Fruit fly (Drosophila melanogaster) whole organism, embryonic: ENCODE measurements around the gene CG31141.

Source experiments
- Aef1 ChIP-seq: fragments of 200-800 bp; sonication (Bioruptor generic); IDR thresholded peaks from 3 replicates; pipeline ENCODE4 v1.3.6; 2022; ENCODE audit warnings: missing biosample characterization, missing genetic modification characterization
- CG10147 ChIP-seq: fragments of 200-800 bp; sonication (Bioruptor generic); optimal IDR thresholded peaks from 2 replicates; lab custom pipeline; 2019; ENCODE audit warnings: missing biosample characterization, mild to moderate bottlenecking, missing genetic modification characterization, moderate library complexity
- CG11696 ChIP-seq: fragments of 200-800 bp; sonication (Bioruptor generic); IDR thresholded peaks from 2 replicates; pipeline ENCODE4 v1.3.6; 2022; ENCODE audit warnings: missing biosample characterization, missing genetic modification characterization
- CG12942 ChIP-seq: fragments of 200-800 bp; sonication (Bioruptor generic); optimal IDR thresholded peaks from 3 replicates; lab custom pipeline; 2016; ENCODE audit warnings: missing biosample characterization, missing genetic modification characterization
- CG13424 ChIP-seq: fragments of 200-800 bp; sonication (Bioruptor generic); optimal IDR thresholded peaks from 2 replicates; lab custom pipeline; 2019; ENCODE audit warnings: missing biosample characterization, mild to moderate bottlenecking, missing genetic modification characterization, moderate library complexity
- CG14050 ChIP-seq: fragments of 200-800 bp; sonication (Bioruptor generic); IDR thresholded peaks from 3 replicates; pipeline ENCODE4 v1.3.6; 2022; ENCODE audit warnings: missing biosample characterization, missing genetic modification characterization
- CG14710 ChIP-seq: fragments of 200-800 bp; sonication (Bioruptor generic); optimal IDR thresholded peaks from 3 replicates; lab custom pipeline; 2019; ENCODE audit warnings: missing biosample characterization, mild to moderate bottlenecking, missing genetic modification characterization, moderate library complexity
- CG14965 ChIP-seq: fragments of 200-800 bp; sonication (Bioruptor generic); optimal IDR thresholded peaks from 2 replicates; lab custom pipeline; 2016; ENCODE audit warnings: missing biosample characterization, missing genetic modification characterization, borderline replicate concordance
- CG1603 ChIP-seq: fragments of 200-800 bp; sonication (Bioruptor generic); optimal IDR thresholded peaks from 2 replicates; lab custom pipeline; 2019; ENCODE audit warnings: missing biosample characterization, mild to moderate bottlenecking, missing genetic modification characterization, moderate library complexity
- CG17802 ChIP-seq: fragments of 200-800 bp; sonication (Bioruptor generic); optimal IDR thresholded peaks from 2 replicates; lab custom pipeline; 2018; ENCODE audit warnings: missing biosample characterization, mild to moderate bottlenecking, missing genetic modification characterization, moderate library complexity
- CG18476 ChIP-seq: fragments of 200-800 bp; sonication (Bioruptor generic); optimal IDR thresholded peaks from 2 replicates; lab custom pipeline; 2016; ENCODE audit warnings: missing biosample characterization, mild to moderate bottlenecking, missing genetic modification characterization
- CG2678 ChIP-seq: fragments of 200-800 bp; sonication (Bioruptor generic); optimal IDR thresholded peaks from 3 replicates; lab custom pipeline; 2019; ENCODE audit warnings: missing biosample characterization, mild to moderate bottlenecking, missing genetic modification characterization, moderate library complexity
- CG3065 ChIP-seq: fragments of 200-800 bp; sonication (Bioruptor generic); optimal IDR thresholded peaks from 2 replicates; lab custom pipeline; 2016; ENCODE audit warnings: missing biosample characterization, missing genetic modification characterization
- CG33557 ChIP-seq: fragments of 200-800 bp; sonication (Bioruptor generic); optimal IDR thresholded peaks from 2 replicates; lab custom pipeline; 2019; ENCODE audit warnings: missing biosample characterization, mild to moderate bottlenecking, missing genetic modification characterization, moderate library complexity
- CG3407 ChIP-seq: fragments of 200-800 bp; sonication (Bioruptor generic); optimal IDR thresholded peaks from 2 replicates; lab custom pipeline; 2018; ENCODE audit warnings: missing biosample characterization, mild to moderate bottlenecking, missing genetic modification characterization
- CG6175 ChIP-seq: fragments of 200-800 bp; sonication (Bioruptor generic); IDR thresholded peaks from 3 replicates; pipeline ENCODE4 v1.3.6; 2022; ENCODE audit warnings: missing biosample characterization, missing genetic modification characterization
- CG6654 ChIP-seq: fragments of 200-800 bp; sonication (Bioruptor generic); optimal IDR thresholded peaks from 2 replicates; lab custom pipeline; 2017; ENCODE audit warnings: missing biosample characterization, mild to moderate bottlenecking, missing genetic modification characterization
- CG8388 ChIP-seq: fragments of 200-800 bp; sonication (Bioruptor generic); optimal IDR thresholded peaks from 2 replicates; lab custom pipeline; 2019; ENCODE audit warnings: missing biosample characterization, mild to moderate bottlenecking, missing genetic modification characterization, moderate library complexity
- Dbx ChIP-seq: fragments of 200-800 bp; sonication (Bioruptor generic); IDR thresholded peaks from 3 replicates; pipeline ENCODE4 v1.3.6; 2022; ENCODE audit warnings: missing biosample characterization, missing genetic modification characterization
- Dip3 ChIP-seq: fragments of 200-800 bp; sonication (Bioruptor generic); optimal IDR thresholded peaks from 3 replicates; lab custom pipeline; 2016; ENCODE audit warnings: missing biosample characterization, missing genetic modification characterization
- Drgx ChIP-seq: fragments of 200-800 bp; sonication (Bioruptor generic); IDR thresholded peaks from 2 replicates; pipeline ENCODE4 v1.3.6; 2022; ENCODE audit warnings: missing biosample characterization, missing genetic modification characterization
- ERR ChIP-seq: fragments of 200-800 bp; sonication (Bioruptor generic); optimal IDR thresholded peaks from 2 replicates; lab custom pipeline; 2016; ENCODE audit warnings: missing biosample characterization, missing genetic modification characterization
- Gsc ChIP-seq: fragments of 200-800 bp; sonication (Bioruptor generic); IDR thresholded peaks from 2 replicates; pipeline ENCODE4 v1.3.6; 2022; ENCODE audit warnings: missing biosample characterization, missing genetic modification characterization
- HHEX ChIP-seq: fragments of 200-800 bp; sonication (Bioruptor generic); optimal IDR thresholded peaks from 3 replicates; lab custom pipeline; 2017; ENCODE audit warnings: missing biosample characterization, mild to moderate bottlenecking, missing genetic modification characterization, missing genetic modification reagents
- HLH54F ChIP-seq: fragments of 200-800 bp; sonication (Bioruptor generic); optimal IDR thresholded peaks from 3 replicates; lab custom pipeline; 2016; ENCODE audit warnings: missing biosample characterization, missing genetic modification characterization
- Hmx ChIP-seq: fragments of 200-800 bp; sonication (Bioruptor generic); optimal IDR thresholded peaks from 2 replicates; lab custom pipeline; 2016; ENCODE audit warnings: missing biosample characterization, missing genetic modification characterization
- Kr ChIP-seq: fragments of 200-800 bp; sonication (Bioruptor generic); optimal IDR thresholded peaks from 2 replicates; lab custom pipeline; 2017; ENCODE audit warnings: missing biosample characterization, mild to moderate bottlenecking, missing genetic modification characterization
- Nf-YB ChIP-seq: fragments of 200-800 bp; sonication (Bioruptor generic); optimal IDR thresholded peaks from 3 replicates; lab custom pipeline; 2019; ENCODE audit warnings: missing biosample characterization, mild to moderate bottlenecking, missing genetic modification characterization, moderate library complexity
- Sox102F ChIP-seq: fragments of 200-800 bp; sonication (Bioruptor generic); optimal IDR thresholded peaks from 2 replicates; lab custom pipeline; 2018; ENCODE audit warnings: missing biosample characterization, mild to moderate bottlenecking, missing genetic modification characterization, moderate library complexity
- Tbp ChIP-seq: fragments of >200 bp; optimal IDR thresholded peaks from 2 replicates; lab custom pipeline; 2018; ENCODE audit warnings: missing biosample characterization, missing genetic modification characterization
- Trl ChIP-seq, 3 experiments: fragments of >200 bp in 2 of 3; fragments of 200-800 bp in 1 of 3; sonication (Bioruptor generic) in 1 of 3; optimal IDR thresholded peaks; 2 replicates in 1 of 3; 3 replicates in 2 of 3; lab custom pipeline; 2016 to 2017; ENCODE audit warnings: missing biosample characterization in 1 of 3, missing genetic modification characterization in 1 of 3
- Xbp1 ChIP-seq: fragments of 200-800 bp; sonication (Bioruptor generic); optimal IDR thresholded peaks from 3 replicates; lab custom pipeline; 2016; ENCODE audit warnings: missing biosample characterization, mild to moderate bottlenecking, missing genetic modification characterization
- ase ChIP-seq: fragments of 200-800 bp; sonication (Bioruptor generic); IDR thresholded peaks from 3 replicates; pipeline ENCODE4 v1.3.6; 2022; ENCODE audit warnings: missing biosample characterization, missing genetic modification characterization
- cato ChIP-seq: fragments of 200-800 bp; sonication (Bioruptor generic); optimal IDR thresholded peaks from 2 replicates; lab custom pipeline; 2016; ENCODE audit warnings: missing biosample characterization, missing genetic modification characterization, borderline replicate concordance
- croc ChIP-seq: fragments of 200-800 bp; sonication (Bioruptor generic); conservative IDR thresholded peaks from 3 replicates; pipeline ENCODE4 v1.3.6; 2022; ENCODE audit warnings: missing biosample characterization, missing genetic modification characterization
- danr ChIP-seq: fragments of 200-800 bp; sonication (Bioruptor generic); IDR thresholded peaks from 2 replicates; pipeline ENCODE4 v1.3.6; 2022; ENCODE audit warnings: missing biosample characterization, missing genetic modification characterization
- emc ChIP-seq: fragments of 200-800 bp; sonication (Bioruptor generic); optimal IDR thresholded peaks from 2 replicates; lab custom pipeline; 2016; ENCODE audit warnings: missing biosample characterization, missing genetic modification characterization
- fd3F ChIP-seq: fragments of 200-800 bp; sonication (Bioruptor generic); optimal IDR thresholded peaks from 2 replicates; lab custom pipeline; 2018; ENCODE audit warnings: missing biosample characterization, mild to moderate bottlenecking, missing genetic modification characterization, moderate library complexity
- gt ChIP-seq: fragments of 200-800 bp; sonication (Bioruptor generic); IDR thresholded peaks from 2 replicates; pipeline ENCODE4 v1.3.6; 2022; ENCODE audit warnings: missing biosample characterization, missing genetic modification characterization
- hb ChIP-seq: fragments of 200-800 bp; sonication (Bioruptor generic); IDR thresholded peaks from 3 replicates; pipeline ENCODE4 v1.3.6; 2022; ENCODE audit warnings: missing biosample characterization, missing genetic modification characterization; ENCODE audit not compliant: partially characterized antibody
- kah ChIP-seq: fragments of 200-800 bp; sonication (Bioruptor generic); optimal IDR thresholded peaks from 2 replicates; lab custom pipeline; 2018; ENCODE audit warnings: missing biosample characterization, mild to moderate bottlenecking, missing genetic modification characterization
- mirr ChIP-seq: fragments of 200-800 bp; sonication (Bioruptor generic); optimal IDR thresholded peaks from 3 replicates; lab custom pipeline; 2018; ENCODE audit warnings: missing biosample characterization, mild to moderate bottlenecking, missing genetic modification characterization
- run ChIP-seq: fragments of 200-800 bp; sonication (Bioruptor generic); optimal IDR thresholded peaks from 3 replicates; lab custom pipeline; 2018; ENCODE audit warnings: missing biosample characterization, mild to moderate bottlenecking, missing genetic modification characterization
- sc ChIP-seq, 3 experiments: fragments of >200 bp in 2 of 3; fragments of 200-800 bp in 1 of 3; sonication (Bioruptor generic) in 1 of 3; optimal IDR thresholded peaks; 2 replicates in 2 of 3; 3 replicates in 1 of 3; lab custom pipeline; 2017; ENCODE audit warnings: mild to moderate bottlenecking in 1 of 3, missing biosample characterization in 1 of 3, missing genetic modification characterization in 1 of 3, missing genetic modification reagents in 1 of 3
- shn ChIP-seq: fragments of 200-800 bp; sonication (Bioruptor generic); optimal IDR thresholded peaks from 3 replicates; lab custom pipeline; 2016; ENCODE audit warnings: missing biosample characterization, missing genetic modification characterization
- sima ChIP-seq: fragments of 200-800 bp; sonication (Bioruptor generic); optimal IDR thresholded peaks from 2 replicates; lab custom pipeline; 2016; ENCODE audit warnings: missing biosample characterization, missing genetic modification characterization
- sob ChIP-seq: fragments of 200-800 bp; sonication (Bioruptor generic); IDR thresholded peaks from 2 replicates; pipeline ENCODE4 v1.3.6; 2022; ENCODE audit warnings: missing biosample characterization, missing genetic modification characterization
- sqz ChIP-seq: fragments of 200-800 bp; sonication (Bioruptor generic); optimal IDR thresholded peaks from 3 replicates; lab custom pipeline; 2018; ENCODE audit warnings: missing biosample characterization, mild to moderate bottlenecking, missing genetic modification characterization
- sr ChIP-seq: fragments of 200-800 bp; sonication (Bioruptor generic); IDR thresholded peaks from 3 replicates; pipeline ENCODE4 v1.3.6; 2022; ENCODE audit warnings: missing biosample characterization, missing genetic modification characterization
- vfl ChIP-seq: fragments of 200-800 bp; sonication (Bioruptor generic); optimal IDR thresholded peaks from 2 replicates; lab custom pipeline; 2016; ENCODE audit warnings: missing biosample characterization, missing genetic modification characterization
- yki ChIP-seq: fragments of >200 bp; optimal IDR thresholded peaks from 3 replicates; lab custom pipeline; 2018

The CG31141 gene

dm6 chr3R:23890886-23891285, 32.2 kb upstream of the CG31141 start, which contains the start of gene TfIIA-S (continued):
- TF ChIP-seq hb (GFP tag; lab: Robert Waterston, UW) (no peak), emc (GFP tag; lab: Kevin White, UChicago) (peak; percentile 66), yki (lab: Kevin White, UChicago) (no peak), Gsc (GFP tag; lab: Robert Waterston, UW) (no peak), croc (GFP tag; lab: Robert Waterston, UW) (peak; percentile 42; the same call in 2 of the 3 replicates), fd3F (peak; percentile 37), shn (GFP tag; lab: Kevin White, UChicago) (peak; percentile 89), CG14965 (peak; percentile 38), vfl (GFP tag; lab: Kevin White, UChicago) (peak; percentile 88), Dbx (GFP tag; lab: Robert Waterston, UW) (no peak), run (no peak), sob (GFP tag; lab: Robert Waterston, UW) (no peak), CG6175 (no peak), CG6654 (GFP tag; lab: Kevin White, UChicago) (no peak), CG14710 (tag; lab: Kevin White, UChicago) (peak; percentile 78), Kr (GFP tag; lab: Kevin White, UChicago) (no peak), CG3407 (GFP tag; lab: Kevin White, UChicago) (peak; percentile 46), CG10147 (GFP tag; lab: Kevin White, UChicago) (no peak), Drgx (GFP tag; lab: Robert Waterston, UW) (no peak), Aef1 (GFP tag; lab: Robert Waterston, UW) (no peak), CG11696 (no peak), sr (GFP tag; lab: Robert Waterston, UW) (no peak), CG8388 (no peak), cato (GFP tag; lab: Kevin White, UChicago) (peak; percentile 30), HLH54F (GFP tag; lab: Kevin White, UChicago) (peak; percentile 90), Xbp1 (GFP tag; lab: Kevin White, UChicago) (peak; percentile 90), HHEX (GFP tag; lab: Kevin White, UChicago) (peak; percentile 71), danr (GFP tag; lab: Robert Waterston, UW) (no peak), kah (GFP tag; lab: Kevin White, UChicago) (no peak), Nf-YB (GFP tag; lab: Kevin White, UChicago) (peak; percentile 24), gt (GFP tag; lab: Robert Waterston, UW) (no peak), ase (GFP tag; lab: Robert Waterston, UW) (no peak), CG13424 (tag; lab: Kevin White, UChicago) (peak; percentile 56), sqz (GFP tag; lab: Kevin White, UChicago) (no peak), Hmx (GFP tag; lab: Kevin White, UChicago) (no peak), CG14050 (GFP tag; lab: Robert Waterston, UW) (no peak), CG1603 (tag; lab: Kevin White, UChicago) (peak; percentile 94), sc (optimal IDR thresholded peaks at IDR 0.05; lab: Kevin White, UChicago) (no peak), sc (GFP tag; optimal IDR thresholded peaks at IDR 0.05; lab: Kevin White, UChicago) (no peak), Sox102F (no peak), CG3065 (peak; percentile 30), CG2678 (no peak), CG18476 (GFP tag; lab: Kevin White, UChicago) (peak; percentile 60), Tbp (GFP tag; lab: Kevin White, UChicago) (no peak), CG12942 (GFP tag; lab: Kevin White, UChicago) (peak; percentile 78), CG17802 (tag; lab: Kevin White, UChicago) (peak; percentile 59), sima (GFP tag; lab: Kevin White, UChicago) (peak; percentile 57), ERR (GFP tag; lab: Kevin White, UChicago) (peak; percentile 86), Dip3 (peak; percentile 88), Trl (optimal IDR thresholded peaks at IDR 0.05; lab: Kevin White, UChicago) (no peak), Trl (GFP tag; optimal IDR thresholded peaks at IDR 0.05; lab: Kevin White, UChicago) (peak; percentile 91), mirr (peak; percentile 75), CG33557 (peak; percentile 7)
